Worm (Caenorhabditis elegans) whole organism, L2 larva: ENCODE data around the gene gcp-2.1.
A peak's percentile ranks its signal among the peaks of the same experiment; 100 is the strongest.
"Not testable (repeated sequence)": the region's sequence is repeated elsewhere in the genome, so short reads cannot be mapped to it uniquely, and the experiment has no call there.

Source experiments
- Y55F3AM.14 ChIP-seq: fragments of 200-800 bp; sonication (Bioruptor generic); optimal IDR thresholded peaks from 2 replicates; lab custom pipeline; 2018; ENCODE audit warnings: mild to moderate bottlenecking, missing genetic modification characterization, missing compliant biosample characterization
- ZK546.5 ChIP-seq: sonication (generic microtip); optimal IDR thresholded peaks from 2 replicates; lab custom pipeline; 2017; ENCODE audit warnings: missing biosample characterization, missing genetic modification characterization
- aly-2 ChIP-seq: fragments of 150-350 bp; optimal IDR thresholded peaks from 2 replicates; lab custom pipeline; 2014; ENCODE audit warnings: missing biosample characterization, missing genetic modification characterization
- ama-1 ChIP-seq: fragments of 150-350 bp; optimal IDR thresholded peaks from 2 replicates; lab custom pipeline; 2018; ENCODE audit warnings: inconsistent platforms
- blmp-1 ChIP-seq: sonication (generic microtip); optimal IDR thresholded peaks from 2 replicates; lab custom pipeline; 2017; ENCODE audit warnings: missing genetic modification characterization, mild to moderate bottlenecking, missing compliant biosample characterization, antibody characterized with exemption, moderate library complexity; ENCODE audit not compliant: insufficient read depth
- ceh-16 ChIP-seq: fragments of 150-350 bp; optimal IDR thresholded peaks from 2 replicates; lab custom pipeline; 2014; ENCODE audit warnings: missing biosample characterization, missing genetic modification characterization
- ceh-82 ChIP-seq: fragments of 150-350 bp; optimal IDR thresholded peaks from 2 replicates; lab custom pipeline; 2014; ENCODE audit warnings: missing biosample characterization, missing genetic modification characterization
- crh-2 ChIP-seq: sonication (generic microtip); optimal IDR thresholded peaks from 2 replicates; lab custom pipeline; 2017; ENCODE audit warnings: missing biosample characterization, missing genetic modification characterization
- dmd-4 ChIP-seq: sonication (generic microtip); optimal IDR thresholded peaks from 2 replicates; lab custom pipeline; 2017; ENCODE audit warnings: missing biosample characterization, missing genetic modification characterization
- egl-27 ChIP-seq: sonication (generic microtip); optimal IDR thresholded peaks from 3 replicates; lab custom pipeline; 2017; ENCODE audit warnings: missing biosample characterization, missing genetic modification reagents, missing genetic modification characterization
- elt-3 ChIP-seq: sonication (generic microtip); optimal IDR thresholded peaks from 2 replicates; lab custom pipeline; 2017; ENCODE audit warnings: missing biosample characterization, missing genetic modification characterization
- fos-1 ChIP-seq: fragments of 150-350 bp; optimal IDR thresholded peaks from 2 replicates; lab custom pipeline; 2014; ENCODE audit warnings: missing biosample characterization, missing genetic modification characterization
- gmeb-1 ChIP-seq: fragments of 150-350 bp; optimal IDR thresholded peaks from 2 replicates; lab custom pipeline; 2014; ENCODE audit warnings: missing biosample characterization, missing genetic modification characterization
- lin-11 ChIP-seq: fragments of 150-350 bp; sonication (generic microtip); optimal IDR thresholded peaks from 2 replicates; lab custom pipeline; 2014; ENCODE audit warnings: missing biosample characterization, missing genetic modification characterization, inconsistent platforms, mixed read lengths
- lin-13 ChIP-seq: fragments of 150-350 bp; optimal IDR thresholded peaks from 2 replicates; lab custom pipeline; 2014; ENCODE audit warnings: missing biosample characterization, missing genetic modification reagents, missing genetic modification characterization
- lin-39 ChIP-seq: fragments of 150-350 bp; optimal IDR thresholded peaks from 2 replicates; lab custom pipeline; 2014; ENCODE audit warnings: missing biosample characterization, missing genetic modification reagents, missing genetic modification characterization
- lsy-2 ChIP-seq, 2 experiments: fragments of 150-350 bp in 1 of 2; sonication (generic microtip) in 1 of 2; optimal IDR thresholded peaks; 2 replicates each; lab custom pipeline; 2014 to 2017; ENCODE audit warnings: missing biosample characterization in 2 of 2, missing genetic modification characterization in 2 of 2
- mbf-1 ChIP-seq: sonication (generic microtip); optimal IDR thresholded peaks from 2 replicates; lab custom pipeline; 2017; ENCODE audit warnings: missing biosample characterization, missing genetic modification characterization
- mdl-1 ChIP-seq, 2 experiments: fragments of 150-350 bp in 1 of 2; sonication (generic microtip) in 1 of 2; optimal IDR thresholded peaks; 2 replicates each; lab custom pipeline; 2017; ENCODE audit warnings: missing biosample characterization in 2 of 2, missing genetic modification characterization in 2 of 2
- nhr-10 ChIP-seq: sonication (generic microtip); optimal IDR thresholded peaks from 2 replicates; lab custom pipeline; 2017; ENCODE audit warnings: missing biosample characterization, missing genetic modification characterization
- nhr-11 ChIP-seq: fragments of 150-350 bp; optimal IDR thresholded peaks from 2 replicates; lab custom pipeline; 2014; ENCODE audit warnings: missing biosample characterization, missing genetic modification characterization
- nhr-12 ChIP-seq: fragments of 150-350 bp; optimal IDR thresholded peaks from 2 replicates; lab custom pipeline; 2014; ENCODE audit warnings: missing biosample characterization, missing genetic modification characterization
- nhr-129 ChIP-seq: fragments of 150-350 bp; optimal IDR thresholded peaks from 2 replicates; lab custom pipeline; 2014; ENCODE audit warnings: missing biosample characterization, missing genetic modification characterization
- nhr-21 ChIP-seq: fragments of 150-350 bp; optimal IDR thresholded peaks from 2 replicates; lab custom pipeline; 2014; ENCODE audit warnings: missing biosample characterization, missing genetic modification characterization
- nhr-23 ChIP-seq: fragments of 150-350 bp; optimal IDR thresholded peaks from 2 replicates; lab custom pipeline; 2014; ENCODE audit warnings: missing biosample characterization, missing genetic modification reagents, missing genetic modification characterization
- nhr-25 ChIP-seq: fragments of 150-350 bp; sonication (generic microtip); optimal IDR thresholded peaks from 3 replicates; lab custom pipeline; 2014; ENCODE audit warnings: missing biosample characterization, missing genetic modification characterization
- nhr-6 ChIP-seq: fragments of 150-350 bp; optimal IDR thresholded peaks from 2 replicates; lab custom pipeline; 2014; ENCODE audit warnings: missing biosample characterization, missing genetic modification characterization
- nhr-77 ChIP-seq: fragments of 150-350 bp; optimal IDR thresholded peaks from 2 replicates; lab custom pipeline; 2014; ENCODE audit warnings: missing biosample characterization, missing genetic modification characterization
- sem-4 ChIP-seq: fragments of 150-350 bp; optimal IDR thresholded peaks from 2 replicates; lab custom pipeline; 2014; ENCODE audit warnings: missing biosample characterization, missing genetic modification reagents, missing genetic modification characterization
- sma-3 ChIP-seq: sonication (generic microtip); optimal IDR thresholded peaks from 2 replicates; lab custom pipeline; 2016; ENCODE audit warnings: missing genetic modification reagents, missing genetic modification characterization, missing compliant biosample characterization
- sma-9 ChIP-seq, 2 experiments: fragments of 150-350 bp in 1 of 2; sonication (generic microtip) in 1 of 2; optimal IDR thresholded peaks; 2 replicates each; lab custom pipeline; 2014 to 2016; ENCODE audit warnings: missing genetic modification characterization in 2 of 2, mild to moderate bottlenecking in 1 of 2, missing biosample characterization in 1 of 2, missing compliant biosample characterization in 1 of 2, missing genetic modification reagents in 1 of 2, moderate library complexity in 1 of 2
- snpc-4 ChIP-seq: fragments of 150-350 bp; optimal IDR thresholded peaks from 2 replicates; lab custom pipeline; 2014; ENCODE audit warnings: missing biosample characterization, missing genetic modification characterization
- unc-55 ChIP-seq: fragments of 150-350 bp; sonication (generic microtip); optimal IDR thresholded peaks from 3 replicates; lab custom pipeline; 2014; ENCODE audit warnings: missing biosample characterization, missing genetic modification reagents, missing genetic modification characterization
- unc-62 ChIP-seq: fragments of 150-350 bp; optimal IDR thresholded peaks from 2 replicates; lab custom pipeline; 2014; ENCODE audit warnings: missing biosample characterization, missing genetic modification reagents, missing genetic modification characterization
- zag-1 ChIP-seq: fragments of 150-350 bp; optimal IDR thresholded peaks from 2 replicates; lab custom pipeline; 2014; ENCODE audit warnings: missing biosample characterization, missing genetic modification characterization
- ztf-11 ChIP-seq: sonication (generic microtip); optimal IDR thresholded peaks from 2 replicates; lab custom pipeline; 2017; ENCODE audit warnings: missing biosample characterization, missing genetic modification characterization

gcp-2.1 gene

DNA sequence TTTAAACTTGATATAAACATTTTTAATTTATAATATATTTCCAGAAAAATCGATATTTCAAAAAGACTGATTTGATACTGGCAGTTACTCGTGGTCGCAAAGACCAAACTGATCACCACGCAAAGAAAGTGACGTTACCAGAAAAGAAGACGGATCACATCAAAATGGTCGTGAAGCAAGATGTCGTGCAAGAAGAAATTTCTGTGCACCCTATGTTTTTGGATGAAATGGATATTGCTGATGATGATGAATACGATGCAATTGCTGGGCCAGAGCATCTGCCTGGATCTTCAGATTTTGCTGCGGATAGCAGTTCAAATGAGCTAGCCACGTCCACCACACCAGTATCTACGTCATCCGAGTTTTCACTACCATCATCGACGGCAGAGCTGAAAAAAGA lies 27.1 kb downstream of the gcp-2.1 start:
- TF ChIP-seq ZK546.5 (tag; lab: Kevin White, UChicago) (no peak), dmd-4 (tag; lab: Kevin White, UChicago) (no peak), nhr-129 (no peak), nhr-77 (tag; lab: Kevin White, UChicago) (no peak), gmeb-1 (tag; lab: Kevin White, UChicago) (no peak), Y55F3AM.14 (no peak), sem-4 (tag; lab: Kevin White, UChicago) (no peak), sma-9 (GFP tag; optimal IDR thresholded peaks at IDR 0.05; lab: Kevin White, UChicago) (no peak), sma-9 (tag; optimal IDR thresholded peaks at IDR 0.05; lab: Kevin White, UChicago) (no peak), lin-13 (GFP tag; lab: Kevin White, UChicago) (no peak), lin-11 (no peak)

DNA sequence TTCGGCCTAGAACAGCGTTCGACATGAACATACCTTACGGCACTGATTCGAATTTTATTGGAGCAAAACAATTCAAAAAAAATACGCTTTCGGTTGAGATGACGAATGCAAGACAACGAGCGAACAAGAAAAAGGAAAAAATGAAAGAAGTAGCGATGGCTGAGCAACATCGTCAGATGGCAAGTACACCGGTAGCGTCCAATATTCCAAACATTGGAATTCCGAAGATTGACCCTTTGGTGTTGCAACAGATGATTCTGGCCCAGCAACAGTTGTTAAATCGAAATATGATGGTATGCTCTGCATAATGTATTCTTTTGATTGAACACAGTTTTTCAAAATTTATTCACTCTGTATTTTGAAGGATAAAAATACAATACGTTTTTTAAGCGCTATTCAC lies 31.0 kb downstream of the gcp-2.1 start:
- TF ChIP-seq fos-1 = no peak
- TF ChIP-seq nhr-25 (tag; lab: Kevin White, UChicago) = no peak
- TF ChIP-seq sma-3 (GFP tag; lab: Kevin White, UChicago) = no peak
- no peak for TF ChIP-seq nhr-12 (tag; lab: Kevin White, UChicago)
- no peak for TF ChIP-seq nhr-10 (tag; lab: Kevin White, UChicago)
- no peak for TF ChIP-seq nhr-21 (tag; lab: Kevin White, UChicago)
- TF ChIP-seq unc-62 (GFP tag; lab: Kevin White, UChicago) = no peak
- TF ChIP-seq elt-3 (tag; lab: Kevin White, UChicago) = no peak
- no peak for TF ChIP-seq lsy-2 (tag; optimal IDR thresholded peaks at IDR 0.05; lab: Kevin White, UChicago)
- no peak for TF ChIP-seq egl-27 (tag; lab: Kevin White, UChicago)
- no peak for TF ChIP-seq ceh-82 (tag; lab: Kevin White, UChicago)
- no peak for TF ChIP-seq ama-1 (lab: Kevin White, UChicago)
- no peak for TF ChIP-seq Y55F3AM.14
- TF ChIP-seq blmp-1 (tag; lab: Kevin White, UChicago) = no peak
- TF ChIP-seq nhr-6 = no peak
- TF ChIP-seq, all 48 proteins: peak for 0

ce11 chrX:334452-334851 lies 32.8 kb downstream of the gcp-2.1 start:
- TF ChIP-seq ZK546.5 (tag; lab: Kevin White, UChicago) (no peak), mbf-1 (tag; lab: Kevin White, UChicago) (no peak), unc-55 (no peak), ceh-16 (no peak), aly-2 (tag; lab: Kevin White, UChicago) (no peak), zag-1 (tag; lab: Kevin White, UChicago) (no peak), nhr-11 (no peak), blmp-1 (tag; lab: Kevin White, UChicago) (no peak), nhr-129 (no peak), ceh-82 (tag; lab: Kevin White, UChicago) (no peak), lin-39 (tag; lab: Kevin White, UChicago) (no peak), nhr-25 (tag; lab: Kevin White, UChicago) (no peak), ztf-11 (tag; lab: Kevin White, UChicago) (no peak), nhr-10 (tag; lab: Kevin White, UChicago) (no peak)

ce11 chrX:343822-344221 lies 42.2 kb downstream of the gcp-2.1 start:
- TF ChIP-seq crh-2 (tag; lab: Kevin White, UChicago) (peak; percentile 14), mdl-1 (tag; optimal IDR thresholded peaks at IDR 0.05; lab: Kevin White, UChicago) (no peak)

DNA sequence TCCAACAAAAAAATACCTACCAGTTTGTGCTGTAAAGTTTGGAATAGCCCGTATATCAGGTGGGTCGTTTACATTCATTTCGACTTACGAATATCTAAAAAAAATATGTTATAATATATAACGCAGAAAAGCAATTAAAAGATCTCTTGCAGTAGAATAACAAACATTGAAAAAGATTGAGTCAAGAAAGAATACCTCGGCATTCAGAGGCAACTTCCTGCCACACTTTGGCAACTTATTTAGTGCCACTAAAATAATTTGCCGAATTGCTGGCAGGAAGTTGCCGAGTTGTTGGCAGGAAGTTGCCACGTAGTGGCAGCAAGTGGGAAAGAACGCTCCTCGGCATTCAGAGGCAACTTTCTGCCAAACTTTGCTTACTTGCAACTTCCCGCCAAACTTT lies 45.5 kb downstream of the gcp-2.1 start, which contains the start of gene C04E7.3:
Gene C04E7.3 (minus strand): TSS at position 101 of the 400 bp plus-strand sequence.
- TF ChIP-seq nhr-23, snpc-4, lin-39 (tag; lab: Kevin White, UChicago): not testable (repeated sequence)
